Worm (Caenorhabditis elegans): Measurements from ENCODE around the gene srh-37.

ce11 chrV:484285-484890, 27.9 kb downstream of the srh-37 start, which contains the start of gene nhr-212:
- TF ChIP-seq mdl-1 (tag; optimal IDR thresholded peaks at IDR 0.05) (no peak), elt-3 (tag; optimal IDR thresholded peaks at IDR 0.05) (no peak), lin-39 (tag; optimal IDR thresholded peaks at IDR 0.05) (no peak), nhr-23 (tag; optimal IDR thresholded peaks at IDR 0.05) (no peak), blmp-1 (tag; optimal IDR thresholded peaks at IDR 0.05; ENCODE audit: insufficient read depth) (no peak), ZK546.5 (tag; optimal IDR thresholded peaks at IDR 0.05) (no peak), skn-1 (tag; optimal IDR thresholded peaks at IDR 0.05) (no peak)
